Fruit fly (Drosophila melanogaster) whole organism, embryonic: ENCODE results near the gene Dnaaf4.

Source experiments
- Antp ChIP-seq: fragments of 200-800 bp; sonication (Bioruptor generic); optimal IDR thresholded peaks from 3 replicates; lab custom pipeline; 2016; ENCODE audit warnings: missing biosample characterization, missing genetic modification characterization
- Atf-2 ChIP-seq: fragments of 200-800 bp; sonication (Bioruptor generic); optimal IDR thresholded peaks from 2 replicates; lab custom pipeline; 2016; ENCODE audit warnings: missing biosample characterization, missing genetic modification characterization
- CG1024 ChIP-seq: fragments of 200-800 bp; sonication (Bioruptor generic); IDR thresholded peaks from 2 replicates; pipeline ENCODE4 v1.3.6; 2022; ENCODE audit warnings: missing biosample characterization, missing genetic modification characterization
- CG10462 ChIP-seq: fragments of 200-800 bp; sonication (Bioruptor generic); optimal IDR thresholded peaks from 2 replicates; lab custom pipeline; 2016; ENCODE audit warnings: missing biosample characterization, missing genetic modification characterization
- CG10979 ChIP-seq: fragments of 200-800 bp; sonication (Bioruptor generic); optimal IDR thresholded peaks from 2 replicates; lab custom pipeline; 2018; ENCODE audit warnings: missing biosample characterization, mild to moderate bottlenecking, missing genetic modification characterization, moderate library complexity
- CG11085 ChIP-seq: fragments of 200-800 bp; sonication (Bioruptor generic); IDR thresholded peaks from 2 replicates; pipeline ENCODE4 v1.3.6; 2022; ENCODE audit warnings: missing biosample characterization, missing genetic modification characterization
- CG11247 ChIP-seq: fragments of 200-800 bp; sonication (Bioruptor generic); IDR thresholded peaks from 2 replicates; pipeline ENCODE4 v1.3.6; 2022; ENCODE audit warnings: missing biosample characterization, missing genetic modification characterization
- CG11723 ChIP-seq: fragments of 200-800 bp; sonication (Bioruptor generic); optimal IDR thresholded peaks from 2 replicates; lab custom pipeline; 2017; ENCODE audit warnings: missing biosample characterization, mild to moderate bottlenecking, missing genetic modification characterization
- CG12104 ChIP-seq: fragments of 200-800 bp; sonication (Bioruptor generic); optimal IDR thresholded peaks from 3 replicates; lab custom pipeline; 2016; ENCODE audit warnings: missing biosample characterization, missing genetic modification characterization
- CG12219 ChIP-seq: fragments of 200-800 bp; sonication (Bioruptor generic); optimal IDR thresholded peaks from 3 replicates; lab custom pipeline; 2018; ENCODE audit warnings: missing biosample characterization, mild to moderate bottlenecking, missing genetic modification characterization
- CG13123 ChIP-seq: fragments of 200-800 bp; sonication (Bioruptor generic); optimal IDR thresholded peaks from 2 replicates; lab custom pipeline; 2016; ENCODE audit warnings: missing biosample characterization, missing genetic modification characterization
- CG31365 ChIP-seq: fragments of 200-800 bp; sonication (Bioruptor generic); optimal IDR thresholded peaks from 2 replicates; lab custom pipeline; 2018; ENCODE audit warnings: missing biosample characterization, mild to moderate bottlenecking, missing genetic modification characterization
- CG33557 ChIP-seq: fragments of 200-800 bp; sonication (Bioruptor generic); optimal IDR thresholded peaks from 2 replicates; lab custom pipeline; 2019; ENCODE audit warnings: missing biosample characterization, mild to moderate bottlenecking, missing genetic modification characterization, moderate library complexity
- CG4730 ChIP-seq: fragments of 200-800 bp; sonication (Bioruptor generic); IDR thresholded peaks from 2 replicates; pipeline ENCODE4 v1.3.6; 2022; ENCODE audit warnings: missing biosample characterization, missing genetic modification characterization
- CG4820 ChIP-seq: fragments of 200-800 bp; sonication (Bioruptor generic); optimal IDR thresholded peaks from 3 replicates; lab custom pipeline; 2016; ENCODE audit warnings: missing biosample characterization, missing genetic modification characterization
- CG7987 ChIP-seq: fragments of 200-800 bp; sonication (Bioruptor generic); optimal IDR thresholded peaks from 2 replicates; lab custom pipeline; 2018; ENCODE audit warnings: missing biosample characterization, mild to moderate bottlenecking, missing genetic modification characterization, moderate library complexity
- CG8359 ChIP-seq: fragments of 200-800 bp; sonication (Bioruptor generic); optimal IDR thresholded peaks from 2 replicates; lab custom pipeline; 2017; ENCODE audit warnings: missing biosample characterization, mild to moderate bottlenecking, missing genetic modification characterization, borderline replicate concordance
- CG9932 ChIP-seq: fragments of 200-800 bp; sonication (Bioruptor generic); IDR thresholded peaks from 2 replicates; pipeline ENCODE4 v1.3.6; 2022; ENCODE audit warnings: missing biosample characterization, missing genetic modification characterization
- CoRest ChIP-seq: fragments of 200-800 bp; sonication (Bioruptor generic); optimal IDR thresholded peaks from 3 replicates; lab custom pipeline; 2018; ENCODE audit warnings: missing biosample characterization, mild to moderate bottlenecking, missing genetic modification characterization, moderate library complexity
- Dad ChIP-seq: fragments of 200-800 bp; sonication (Bioruptor generic); optimal IDR thresholded peaks from 3 replicates; lab custom pipeline; 2016; ENCODE audit warnings: missing biosample characterization, missing genetic modification characterization
- Dref ChIP-seq: fragments of 200-800 bp; sonication (Bioruptor generic); IDR thresholded peaks from 2 replicates; pipeline ENCODE4 v1.3.6; 2022; ENCODE audit warnings: missing biosample characterization, missing genetic modification characterization
- Drgx ChIP-seq: fragments of 200-800 bp; sonication (Bioruptor generic); IDR thresholded peaks from 2 replicates; pipeline ENCODE4 v1.3.6; 2022; ENCODE audit warnings: missing biosample characterization, missing genetic modification characterization
- Fer1 ChIP-seq: fragments of 200-800 bp; sonication (Bioruptor generic); optimal IDR thresholded peaks from 2 replicates; lab custom pipeline; 2017; ENCODE audit warnings: missing biosample characterization, mild to moderate bottlenecking, missing genetic modification characterization
- HLH4C ChIP-seq: fragments of 200-800 bp; sonication (Bioruptor generic); IDR thresholded peaks from 3 replicates; pipeline ENCODE4 v1.3.6; 2022; ENCODE audit warnings: missing biosample characterization, missing genetic modification characterization; ENCODE audit not compliant: partially characterized antibody
- Hand ChIP-seq: fragments of 200-800 bp; sonication (Bioruptor generic); optimal IDR thresholded peaks from 2 replicates; lab custom pipeline; 2017; ENCODE audit warnings: mild to moderate bottlenecking, missing biosample characterization, missing genetic modification reagents, missing genetic modification characterization
- Hr51 ChIP-seq, 2 experiments: fragments of 200-800 bp; sonication (Bioruptor generic); optimal IDR thresholded peaks; 2 replicates in 1 of 2; 3 replicates in 1 of 2; lab custom pipeline; 2016 to 2018; ENCODE audit warnings: missing biosample characterization in 2 of 2, missing genetic modification characterization in 2 of 2, mild to moderate bottlenecking in 1 of 2, moderate library complexity in 1 of 2
- Lim3 ChIP-seq: fragments of 200-800 bp; sonication (Bioruptor generic); IDR thresholded peaks from 2 replicates; pipeline ENCODE4 v1.3.6; 2022; ENCODE audit warnings: missing biosample characterization, missing genetic modification characterization
- Myb ChIP-seq: fragments of 200-800 bp; sonication (Bioruptor generic); optimal IDR thresholded peaks from 2 replicates; lab custom pipeline; 2016; ENCODE audit warnings: missing biosample characterization, missing genetic modification characterization
- Oli ChIP-seq: fragments of 200-800 bp; sonication (Bioruptor generic); optimal IDR thresholded peaks from 2 replicates; lab custom pipeline; 2018; ENCODE audit warnings: missing biosample characterization, mild to moderate bottlenecking, missing genetic modification characterization, moderate library complexity
- Opbp ChIP-seq: fragments of 200-800 bp; sonication (Bioruptor generic); IDR thresholded peaks from 3 replicates; pipeline ENCODE4 v1.3.6; 2022; ENCODE audit warnings: missing biosample characterization, missing genetic modification characterization; ENCODE audit not compliant: partially characterized antibody
- Poxn ChIP-seq: fragments of 200-800 bp; sonication (Bioruptor generic); IDR thresholded peaks from 2 replicates; pipeline ENCODE4 v1.3.6; 2022; ENCODE audit warnings: missing biosample characterization, missing genetic modification characterization
- Scr ChIP-seq: fragments of 200-800 bp; sonication (Bioruptor generic); IDR thresholded peaks from 2 replicates; pipeline ENCODE4 v1.3.6; 2022; ENCODE audit warnings: missing biosample characterization, missing genetic modification characterization; ENCODE audit not compliant: partially characterized antibody
- ara ChIP-seq: fragments of 200-800 bp; sonication (Bioruptor generic); IDR thresholded peaks from 2 replicates; pipeline ENCODE4 v1.3.6; 2022; ENCODE audit warnings: missing biosample characterization, missing genetic modification characterization
- ato ChIP-seq: fragments of 200-800 bp; sonication (Bioruptor generic); IDR thresholded peaks from 2 replicates; pipeline ENCODE4 v1.3.6; 2022; ENCODE audit warnings: missing biosample characterization, missing genetic modification characterization; ENCODE audit not compliant: partially characterized antibody
- bcd ChIP-seq: fragments of 200-800 bp; sonication (Bioruptor generic); optimal IDR thresholded peaks from 2 replicates; lab custom pipeline; 2017; ENCODE audit warnings: missing biosample characterization, mild to moderate bottlenecking, missing genetic modification characterization
- exex ChIP-seq: fragments of 200-800 bp; sonication (Bioruptor generic); optimal IDR thresholded peaks from 4 replicates; lab custom pipeline; 2018; ENCODE audit warnings: missing biosample characterization, mild to moderate bottlenecking, missing genetic modification characterization, moderate library complexity
- gt ChIP-seq: fragments of 200-800 bp; sonication (Bioruptor generic); IDR thresholded peaks from 2 replicates; pipeline ENCODE4 v1.3.6; 2022; ENCODE audit warnings: missing biosample characterization, missing genetic modification characterization
- ind ChIP-seq: fragments of 200-800 bp; sonication (Bioruptor generic); optimal IDR thresholded peaks from 3 replicates; lab custom pipeline; 2016; ENCODE audit warnings: missing biosample characterization, missing genetic modification characterization
- lola ChIP-seq, 3 experiments: fragments of >200 bp in 2 of 3; fragments of 200-800 bp in 1 of 3; sonication (Bioruptor generic) in 1 of 3; optimal IDR thresholded peaks; 2 replicates each; lab custom pipeline; 2017 to 2019; ENCODE audit warnings: missing biosample characterization in 3 of 3, missing genetic modification characterization in 3 of 3, mild to moderate bottlenecking in 1 of 3, moderate library complexity in 1 of 3
- luna ChIP-seq: fragments of 200-800 bp; sonication (Bioruptor generic); optimal IDR thresholded peaks from 2 replicates; lab custom pipeline; 2016; ENCODE audit warnings: missing biosample characterization, missing genetic modification characterization
- otp ChIP-seq: fragments of 200-800 bp; sonication (Bioruptor generic); IDR thresholded peaks from 3 replicates; pipeline ENCODE4, ENCODE4 v1.3.6; 2022; ENCODE audit warnings: missing biosample characterization, missing genetic modification characterization
- psq ChIP-seq: fragments of 200-800 bp; sonication (Bioruptor generic); optimal IDR thresholded peaks from 2 replicates; lab custom pipeline; 2017; ENCODE audit warnings: missing biosample characterization, missing genetic modification characterization
- row ChIP-seq: fragments of 200-800 bp; sonication (Bioruptor generic); IDR thresholded peaks from 3 replicates; pipeline ENCODE4 v1.3.6; 2022; ENCODE audit warnings: missing biosample characterization, missing genetic modification characterization
- run ChIP-seq: fragments of 200-800 bp; sonication (Bioruptor generic); optimal IDR thresholded peaks from 3 replicates; lab custom pipeline; 2018; ENCODE audit warnings: missing biosample characterization, mild to moderate bottlenecking, missing genetic modification characterization
- sens ChIP-seq: fragments of 200-800 bp; sonication (Bioruptor generic); peaks from one replicate; lab custom pipeline; 2016; ENCODE audit warnings: missing biosample characterization, missing genetic modification characterization
- sr ChIP-seq: fragments of 200-800 bp; sonication (Bioruptor generic); IDR thresholded peaks from 3 replicates; pipeline ENCODE4 v1.3.6; 2022; ENCODE audit warnings: missing biosample characterization, missing genetic modification characterization
- unc-4 ChIP-seq: fragments of 200-800 bp; sonication (Bioruptor generic); IDR thresholded peaks from 2 replicates; pipeline ENCODE4 v1.3.6; 2022; ENCODE audit warnings: missing biosample characterization, missing genetic modification characterization; ENCODE audit not compliant: partially characterized antibody
- zen ChIP-seq: fragments of 200-800 bp; sonication (Bioruptor generic); optimal IDR thresholded peaks from 3 replicates; lab custom pipeline; 2018; ENCODE audit warnings: missing biosample characterization, mild to moderate bottlenecking, missing genetic modification characterization, moderate library complexity
- zfh1 ChIP-seq: fragments of 200-800 bp; sonication (Bioruptor generic); IDR thresholded peaks from 3 replicates; pipeline ENCODE4 v1.3.6; 2022; ENCODE audit warnings: missing biosample characterization, missing genetic modification characterization

Gene Dnaaf4

dm6 chr2L:11130151-11131008 lies 8.9 kb upstream of the Dnaaf4 start, which contains the start of the genes RfC38 and CG4751 (continued):
- TF ChIP-seq CG11247 (GFP tag; lab: Robert Waterston, UW) (no peak), CG9932 (GFP tag; lab: Robert Waterston, UW) (0 out of 2 replicates have a peak, but pooled peaks have one; percentile 13), Drgx (GFP tag; lab: Robert Waterston, UW) (no peak), Fer1 (GFP tag; lab: Kevin White, UChicago) (no peak), Dad (GFP tag; lab: Kevin White, UChicago) (no peak), Hr51 (GFP tag; optimal IDR thresholded peaks at IDR 0.05; lab: Kevin White, UChicago) (no peak), row (GFP tag; lab: Robert Waterston, UW) (peak; percentile 54; the same call in 2 of the 3 replicates), CG12219 (GFP tag; lab: Kevin White, UChicago) (no peak), sens (GFP tag; lab: Kevin White, UChicago) (peak; percentile 60), CG1024 (no peak), Opbp (GFP tag; lab: Robert Waterston, UW) (peak; percentile 43; the same call in 2 of the 3 replicates), unc-4 (peak; percentile 68), Atf-2 (no peak), ind (GFP tag; lab: Kevin White, UChicago) (no peak), psq (GFP tag; lab: Kevin White, UChicago) (no peak), sr (GFP tag; lab: Robert Waterston, UW) (no peak), zfh1 (GFP tag; lab: Robert Waterston, UW) (no peak), gt (GFP tag; lab: Robert Waterston, UW) (no peak), bcd (no peak), lola (GFP tag; optimal IDR thresholded peaks at IDR 0.05; lab: Kevin White, UChicago) (peak in 1 of 3 experiments; percentile 0), CG10462 (GFP tag; lab: Kevin White, UChicago) (no peak), CG4730 (GFP tag; lab: Robert Waterston, UW) (no peak), CoRest (tag; lab: Kevin White, UChicago) (peak; percentile 55), Hand (GFP tag; lab: Kevin White, UChicago) (no peak), CG33557 (no peak), CG8359 (GFP tag; lab: Kevin White, UChicago) (no peak), CG31365 (tag; lab: Kevin White, UChicago) (no peak), CG11085 (no peak), CG11723 (GFP tag; lab: Kevin White, UChicago) (no peak), Poxn (no peak), CG7987 (GFP tag; lab: Kevin White, UChicago) (no peak), CG13123 (GFP tag; lab: Kevin White, UChicago) (no peak), luna (GFP tag; lab: Kevin White, UChicago) (no peak), run (tag; lab: Kevin White, UChicago) (no peak), zen (tag; lab: Kevin White, UChicago) (peak; percentile 73), exex (peak; percentile 37), Antp (no peak), Myb (GFP tag; lab: Kevin White, UChicago) (peak; percentile 50), ara (GFP tag; lab: Robert Waterston, UW) (no peak), Dref (GFP tag; lab: Robert Waterston, UW) (peak; percentile 75), CG10979 (no peak), Scr (peak; percentile 72), ato (GFP tag; lab: Robert Waterston, UW) (no peak), CG4820 (GFP tag; lab: Kevin White, UChicago) (no peak), Lim3 (GFP tag; lab: Robert Waterston, UW) (no peak), otp (GFP tag; lab: Robert Waterston, UW) (no peak), HLH4C (GFP tag; lab: Robert Waterston, UW) (peak; percentile 67), CG12104 (no peak), Oli (tag; lab: Kevin White, UChicago) (no peak)
